Worm (Caenorhabditis elegans): ENCODE measurements around the gene T08G3.6.

DNA sequence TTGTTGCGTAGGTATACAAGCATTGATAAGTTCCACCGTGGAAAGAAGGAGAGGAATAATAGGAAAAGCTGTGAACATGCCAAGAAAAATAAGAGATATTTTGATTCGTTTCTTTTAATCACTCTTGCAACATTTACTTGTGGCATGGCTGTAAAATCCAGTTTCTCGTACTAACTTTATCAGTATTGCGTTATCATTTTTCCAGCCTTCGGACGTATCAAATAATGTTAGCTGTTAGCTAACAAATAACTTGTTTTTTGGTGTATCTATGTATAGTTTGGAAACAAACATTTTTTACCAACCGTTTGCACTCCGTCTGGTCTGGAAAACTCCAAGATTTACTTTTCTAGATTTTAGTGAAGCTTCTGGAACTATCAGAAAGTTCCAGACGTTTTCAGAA, 12.3 kb upstream of the T08G3.6 start, which contains the start of gene clec-234:
- TF ChIP-seq fkh-10 (GFP tag; optimal IDR thresholded peaks at IDR 0.05) (no peak), elt-3 (tag; optimal IDR thresholded peaks at IDR 0.05) (no peak), tbx-2 (tag; optimal IDR thresholded peaks at IDR 0.05) (no peak), lin-15B (tag; optimal IDR thresholded peaks at IDR 0.05) (no peak), zip-4 (GFP tag; optimal IDR thresholded peaks at IDR 0.05) (no peak)
